Worm (Caenorhabditis elegans) whole organism, early embryonic: ENCODE measurements around the gene F40G12.10.

Experiments
- ama-1 ChIP-seq: fragments of 150-350 bp; optimal IDR thresholded peaks from 2 replicates; lab custom pipeline; 2014
- flt-1 ChIP-seq: fragments of 200-800 bp; sonication (Bioruptor generic); IDR thresholded peaks from 2 replicates; pipeline ENCODE4 v1.3.6; 2022; ENCODE audit warnings: missing genetic modification characterization, missing compliant biosample characterization
- hmg-4 ChIP-seq: fragments of 200-800 bp; sonication (Bioruptor generic); optimal IDR thresholded peaks from 2 replicates; lab custom pipeline; 2018; ENCODE audit warnings: mild to moderate bottlenecking, missing genetic modification characterization, missing compliant biosample characterization
- pes-1 ChIP-seq: fragments of 200-800 bp; sonication (Bioruptor generic); IDR thresholded peaks from 2 replicates; pipeline ENCODE4 v1.3.6; 2022; ENCODE audit warnings: missing genetic modification reagents, missing genetic modification characterization, missing compliant biosample characterization
- tbx-37 ChIP-seq: fragments of 200-800 bp; sonication (Bioruptor generic); conservative IDR thresholded peaks from 2 replicates; pipeline ENCODE4 v1.3.6; 2022; ENCODE audit warnings: missing genetic modification reagents, missing genetic modification characterization, missing compliant biosample characterization

ce11 chrV:14268616-14269015 lies 14.7 kb upstream of the F40G12.10 start, which contains the start of gene F40G12.4:
- TF ChIP-seq ama-1, result no peak
- no peak for TF ChIP-seq pes-1
- TF ChIP-seq hmg-4 (GFP tag; lab: Kevin White, UChicago), result no peak
- no peak for TF ChIP-seq tbx-37 (GFP tag; lab: Robert Waterston, UW)
- no peak for TF ChIP-seq flt-1 (GFP tag; lab: Robert Waterston, UW)
